Fruit fly (Drosophila melanogaster) whole organism, prepupa: ENCODE results near the gene pico.

Experiments
- CG10631 ChIP-seq: fragments of 200-800 bp; sonication (Bioruptor generic); optimal IDR thresholded peaks from 2 replicates; lab custom pipeline; 2016; ENCODE audit warnings: missing biosample characterization, missing genetic modification characterization
- CG10669 ChIP-seq: fragments of 200-800 bp; sonication (Bioruptor generic); optimal IDR thresholded peaks from 3 replicates; lab custom pipeline; 2018; ENCODE audit warnings: missing biosample characterization, mild to moderate bottlenecking, missing genetic modification characterization, moderate library complexity
- CG11294 ChIP-seq: fragments of 200-800 bp; sonication (Bioruptor generic); IDR thresholded peaks from 2 replicates; pipeline ENCODE4 v1.3.6; 2022; ENCODE audit warnings: missing biosample characterization, missing genetic modification characterization
- CG11762 ChIP-seq: fragments of 200-800 bp; sonication (Bioruptor generic); optimal IDR thresholded peaks from 3 replicates; lab custom pipeline; 2016; ENCODE audit warnings: missing biosample characterization, missing genetic modification characterization; ENCODE audit not compliant: insufficient read depth
- CG11902 ChIP-seq: fragments of 200-800 bp; sonication (Bioruptor generic); optimal IDR thresholded peaks from 3 replicates; lab custom pipeline; 2016; ENCODE audit warnings: missing biosample characterization, missing genetic modification characterization
- CG15336 ChIP-seq: fragments of 200-800 bp; sonication (Bioruptor generic); IDR thresholded peaks from 2 replicates; pipeline ENCODE4 v1.3.6; 2022; ENCODE audit warnings: missing biosample characterization, missing genetic modification characterization
- CG16779 ChIP-seq: fragments of 200-800 bp; sonication (Bioruptor generic); optimal IDR thresholded peaks from 3 replicates; lab custom pipeline; 2017; ENCODE audit warnings: missing biosample characterization, mild to moderate bottlenecking, missing genetic modification characterization
- CG3032 ChIP-seq: fragments of 200-800 bp; optimal IDR thresholded peaks from 2 replicates; lab custom pipeline; 2019; ENCODE audit warnings: missing biosample characterization, mild to moderate bottlenecking, missing genetic modification characterization, moderate library complexity
- CG34406 ChIP-seq: fragments of 200-800 bp; sonication (Bioruptor generic); optimal IDR thresholded peaks from 3 replicates; lab custom pipeline; 2016; ENCODE audit warnings: missing biosample characterization, missing genetic modification characterization
- CG6163 ChIP-seq: fragments of 200-800 bp; sonication (Bioruptor generic); IDR thresholded peaks from 3 replicates; pipeline ENCODE4 v1.3.6; 2022; ENCODE audit warnings: missing biosample characterization, missing genetic modification characterization
- CG6276 ChIP-seq: fragments of 200-800 bp; sonication (Bioruptor generic); optimal IDR thresholded peaks from 2 replicates; lab custom pipeline; 2017; ENCODE audit warnings: missing biosample characterization, mild to moderate bottlenecking, missing genetic modification characterization
- CG6808 ChIP-seq: fragments of 200-800 bp; sonication (Bioruptor generic); optimal IDR thresholded peaks from 3 replicates; lab custom pipeline; 2017; ENCODE audit warnings: missing biosample characterization, missing genetic modification characterization, mild to moderate bottlenecking, moderate library complexity, missing genetic modification reagents
- CG6854 ChIP-seq: fragments of 200-800 bp; sonication (Bioruptor generic); optimal IDR thresholded peaks from 2 replicates; lab custom pipeline; 2017; ENCODE audit warnings: missing biosample characterization, mild to moderate bottlenecking, missing genetic modification characterization
- CG8119 ChIP-seq: fragments of 200-800 bp; sonication (Bioruptor generic); IDR thresholded peaks from 3 replicates; pipeline ENCODE4 v1.3.6; 2022; ENCODE audit warnings: missing biosample characterization, missing genetic modification characterization
- CG8319 ChIP-seq: fragments of 200-800 bp; sonication (Bioruptor generic); optimal IDR thresholded peaks from 3 replicates; lab custom pipeline; 2016; ENCODE audit warnings: missing biosample characterization, missing genetic modification characterization
- CG8632 ChIP-seq: fragments of 200-800 bp; sonication (Bioruptor generic); optimal IDR thresholded peaks from 3 replicates; lab custom pipeline; 2016; ENCODE audit warnings: missing biosample characterization, missing genetic modification characterization
- Eip75B ChIP-seq: fragments of 200-800 bp; sonication (Bioruptor generic); optimal IDR thresholded peaks from 3 replicates; lab custom pipeline; 2016; ENCODE audit warnings: missing biosample characterization, missing genetic modification characterization
- Eip78C ChIP-seq: fragments of 200-800 bp; sonication (Bioruptor generic); peaks from one replicate; lab custom pipeline; 2016; ENCODE audit warnings: missing biosample characterization, missing genetic modification characterization
- Eip93F ChIP-seq: fragments of 200-800 bp; sonication (Bioruptor generic); optimal IDR thresholded peaks from 2 replicates; lab custom pipeline; 2016; ENCODE audit warnings: missing biosample characterization, mild to moderate bottlenecking, missing genetic modification characterization
- Ets21C ChIP-seq: fragments of 200-800 bp; sonication (Bioruptor generic); optimal IDR thresholded peaks from 3 replicates; lab custom pipeline; 2016; ENCODE audit warnings: missing biosample characterization, missing genetic modification characterization
- Gug ChIP-seq: fragments of 200-800 bp; sonication (Bioruptor generic); IDR thresholded peaks from 2 replicates; pipeline ENCODE4 v1.3.6; 2022; ENCODE audit warnings: missing biosample characterization, missing genetic modification characterization
- Hr38 ChIP-seq: sonication (Bioruptor generic); optimal IDR thresholded peaks from 2 replicates; lab custom pipeline; 2016; ENCODE audit warnings: missing biosample characterization, missing genetic modification characterization
- Hr39 ChIP-seq: fragments of 200-800 bp; sonication (Bioruptor generic); optimal IDR thresholded peaks from 2 replicates; lab custom pipeline; 2016; ENCODE audit warnings: missing biosample characterization, missing genetic modification characterization
- Hr4 ChIP-seq: fragments of 200-800 bp; sonication (Bioruptor generic); optimal IDR thresholded peaks from 3 replicates; lab custom pipeline; 2016; ENCODE audit warnings: missing biosample characterization, missing genetic modification characterization
- Lpt ChIP-seq: fragments of 200-800 bp; sonication (Bioruptor generic); optimal IDR thresholded peaks from 3 replicates; lab custom pipeline; 2016; ENCODE audit warnings: missing biosample characterization, missing genetic modification characterization
- Met ChIP-seq: fragments of 200-800 bp; sonication (Bioruptor generic); optimal IDR thresholded peaks from 3 replicates; lab custom pipeline; 2016; ENCODE audit warnings: missing biosample characterization, missing genetic modification characterization
- Smox ChIP-seq: fragments of 200-800 bp; sonication (Bioruptor generic); optimal IDR thresholded peaks from 3 replicates; lab custom pipeline; 2016; ENCODE audit warnings: missing biosample characterization, missing genetic modification characterization
- Sox14 ChIP-seq: fragments of 200-800 bp; sonication (Bioruptor generic); optimal IDR thresholded peaks from 3 replicates; lab custom pipeline; 2016; ENCODE audit warnings: missing biosample characterization, missing genetic modification characterization
- achi ChIP-seq: fragments of 200-800 bp; sonication (Bioruptor generic); optimal IDR thresholded peaks from 3 replicates; lab custom pipeline; 2016; ENCODE audit warnings: missing biosample characterization, missing genetic modification characterization
- acj6 ChIP-seq: fragments of 200-800 bp; sonication (Bioruptor generic); optimal IDR thresholded peaks from 3 replicates; lab custom pipeline; 2016; ENCODE audit warnings: missing biosample characterization, missing genetic modification characterization
- cyc ChIP-seq: fragments of 200-800 bp; sonication (Bioruptor generic); optimal IDR thresholded peaks from 3 replicates; lab custom pipeline; 2016; ENCODE audit warnings: missing biosample characterization, missing genetic modification characterization
- eg ChIP-seq: fragments of 200-800 bp; sonication (Bioruptor generic); IDR thresholded peaks from 3 replicates; pipeline ENCODE4 v1.3.6; 2022; ENCODE audit warnings: missing biosample characterization, missing genetic modification characterization
- fd59A ChIP-seq: fragments of 200-800 bp; sonication (Bioruptor generic); optimal IDR thresholded peaks from 2 replicates; lab custom pipeline; 2017; ENCODE audit warnings: missing biosample characterization, mild to moderate bottlenecking, missing genetic modification characterization, missing genetic modification reagents
- fd85E ChIP-seq: fragments of 200-800 bp; sonication (Bioruptor generic); optimal IDR thresholded peaks from 3 replicates; lab custom pipeline; 2016; ENCODE audit warnings: missing biosample characterization, missing genetic modification characterization
- fkh ChIP-seq: fragments of 200-800 bp; sonication (Bioruptor generic); optimal IDR thresholded peaks from 3 replicates; lab custom pipeline; 2017; ENCODE audit warnings: missing biosample characterization, mild to moderate bottlenecking, missing genetic modification characterization, moderate library complexity
- lz ChIP-seq: fragments of 200-800 bp; sonication (Bioruptor generic); optimal IDR thresholded peaks from 3 replicates; lab custom pipeline; 2016; ENCODE audit warnings: missing biosample characterization, missing genetic modification characterization
- net ChIP-seq: fragments of 200-800 bp; sonication (Bioruptor generic); optimal IDR thresholded peaks from 3 replicates; lab custom pipeline; 2016; ENCODE audit warnings: missing biosample characterization, missing genetic modification characterization
- pdm3 ChIP-seq: fragments of 200-800 bp; sonication (Bioruptor generic); optimal IDR thresholded peaks from 3 replicates; lab custom pipeline; 2016; ENCODE audit warnings: missing biosample characterization, missing genetic modification characterization
- salr ChIP-seq, 2 experiments: fragments of 200-800 bp; sonication (Bioruptor generic); optimal IDR thresholded peaks; 3 replicates each; lab custom pipeline; 2016 to 2018; ENCODE audit warnings: missing biosample characterization in 2 of 2, missing genetic modification characterization in 2 of 2, mild to moderate bottlenecking in 1 of 2
- spab ChIP-seq: fragments of 200-800 bp; sonication (Bioruptor generic); optimal IDR thresholded peaks from 2 replicates; lab custom pipeline; 2017; ENCODE audit warnings: missing biosample characterization, mild to moderate bottlenecking, missing genetic modification characterization, missing genetic modification reagents
- ss ChIP-seq, 2 experiments: fragments of 200-800 bp; sonication (Bioruptor generic); optimal IDR thresholded peaks; 2 replicates in 1 of 2; 3 replicates in 1 of 2; lab custom pipeline; 2017 to 2018; ENCODE audit warnings: mild to moderate bottlenecking in 2 of 2, missing biosample characterization in 2 of 2, missing genetic modification characterization in 2 of 2, moderate library complexity in 1 of 2
- svp ChIP-seq: fragments of 200-800 bp; sonication (Bioruptor generic); peaks from one replicate; lab custom pipeline; 2016; ENCODE audit warnings: missing biosample characterization, missing genetic modification characterization
- topi ChIP-seq: fragments of 200-800 bp; sonication (Bioruptor generic); optimal IDR thresholded peaks from 3 replicates; lab custom pipeline; 2016; ENCODE audit warnings: missing biosample characterization, missing genetic modification characterization
- vri ChIP-seq: fragments of 200-800 bp; sonication (Bioruptor generic); optimal IDR thresholded peaks from 3 replicates; lab custom pipeline; 2016; ENCODE audit warnings: missing biosample characterization, mild to moderate bottlenecking, missing genetic modification characterization

The pico gene

dm6 chrX:19878342-19879204, 26.7 kb upstream of the pico start (continued):
- TF ChIP-seq Hr39 (GFP tag; lab: Kevin White, UChicago) (peak; percentile 30), CG6808 (GFP tag; lab: Kevin White, UChicago) (peak; percentile 16), spab (GFP tag; lab: Kevin White, UChicago) (peak; percentile 9), fd59A (no peak), Eip75B (GFP tag; lab: Kevin White, UChicago) (peak; percentile 62), CG8319 (GFP tag; lab: Kevin White, UChicago) (no peak), CG10669 (GFP tag; lab: Kevin White, UChicago) (peak; percentile 53), net (GFP tag; lab: Kevin White, UChicago) (peak; percentile 70), Eip78C (peak; percentile 92), CG6163 (GFP tag; lab: Robert Waterston, UW) (peak; percentile 38; the same call in 1 of the 3 replicates), CG8119 (peak; percentile 61), CG10631 (GFP tag; lab: Kevin White, UChicago) (peak; percentile 50), fkh (GFP tag; lab: Kevin White, UChicago) (no peak), CG11294 (GFP tag; lab: Robert Waterston, UW) (no peak), Eip93F (GFP tag; lab: Kevin White, UChicago) (no peak), CG3032 (peak; percentile 54), Gug (GFP tag; lab: Robert Waterston, UW) (no peak)

- TF ChIP-seq cyc (GFP tag; lab: Kevin White, UChicago) (peak; percentile 74), CG6808 (GFP tag; lab: Kevin White, UChicago) (peak; percentile 86), Hr38 (GFP tag; lab: Kevin White, UChicago) (no peak), CG8632 (GFP tag; lab: Kevin White, UChicago) (peak; percentile 86), lz (GFP tag; lab: Kevin White, UChicago) (peak; percentile 81), CG6854 (peak; percentile 60), fd59A (peak; percentile 79), Hr39 (GFP tag; lab: Kevin White, UChicago) (peak; percentile 70), CG15336 (GFP tag; lab: Robert Waterston, UW) (peak; percentile 69), ss (GFP tag; optimal IDR thresholded peaks at IDR 0.05; lab: Kevin White, UChicago) (peak; percentile 83 to 89), Eip75B (GFP tag; lab: Kevin White, UChicago) (peak; percentile 87), topi (GFP tag; lab: Kevin White, UChicago) (peak; percentile 84), achi (peak; percentile 86), net (GFP tag; lab: Kevin White, UChicago) (peak; percentile 86), Sox14 (GFP tag; lab: Kevin White, UChicago) (peak; percentile 83), Met (peak; percentile 84), Hr4 (GFP tag; lab: Kevin White, UChicago) (peak; percentile 81), Lpt (GFP tag; lab: Kevin White, UChicago) (peak; percentile 78), CG34406 (GFP tag; lab: Kevin White, UChicago) (peak; percentile 85), CG11762 (GFP tag; lab: Kevin White, UChicago) (peak; percentile 81), CG10669 (GFP tag; lab: Kevin White, UChicago) (peak; percentile 82), CG3032 (peak; percentile 83), svp (peak; percentile 88), CG6276 (GFP tag; lab: Kevin White, UChicago) (peak; percentile 82), salr (GFP tag; optimal IDR thresholded peaks at IDR 0.05; lab: Kevin White, UChicago) (peak; percentile 57 to 87), CG16779 (tag; lab: Kevin White, UChicago) (peak; percentile 72), CG10631 (GFP tag; lab: Kevin White, UChicago) (peak; percentile 85), Gug (GFP tag; lab: Robert Waterston, UW) (peak; percentile 66), eg (GFP tag; lab: Robert Waterston, UW) (peak; percentile 63; the same call in 2 of the 3 replicates), acj6 (peak; percentile 90), Smox (GFP tag; lab: Kevin White, UChicago) (peak; percentile 79), CG8319 (GFP tag; lab: Kevin White, UChicago) (peak; percentile 80), vri (peak; percentile 61), Eip93F (GFP tag; lab: Kevin White, UChicago) (peak; percentile 20), Ets21C (GFP tag; lab: Kevin White, UChicago) (peak; percentile 59), Eip78C (peak; percentile 97), CG8119 (peak; percentile 79), fkh (GFP tag; lab: Kevin White, UChicago) (no peak), fd85E (GFP tag; lab: Kevin White, UChicago) (peak; percentile 5), pdm3 (GFP tag; lab: Kevin White, UChicago) (peak; percentile 88), CG11902 (GFP tag; lab: Kevin White, UChicago) (peak; percentile 59), spab (GFP tag; lab: Kevin White, UChicago) (peak; percentile 80)
Measured at dm6 chrX:19876836-19877468, 25.1 kb upstream of the pico start.
